Worm (Caenorhabditis elegans) whole organism, midembryonic: ENCODE measurements around the gene Y56A3A.22.

Experiments used
- T22C8.4 ChIP-seq: fragments of 200-800 bp; sonication (Bioruptor generic); IDR thresholded peaks from 2 replicates; pipeline ENCODE4 v1.3.6; 2022; ENCODE audit warnings: missing genetic modification characterization, missing compliant biosample characterization
- cog-1 ChIP-seq: sonication (generic microtip); optimal IDR thresholded peaks from 2 replicates; lab custom pipeline; 2016; ENCODE audit warnings: missing genetic modification characterization, missing compliant biosample characterization
- flt-1 ChIP-seq: fragments of 200-800 bp; sonication (Bioruptor generic); IDR thresholded peaks from 2 replicates; pipeline ENCODE4 v1.3.6; 2022; ENCODE audit warnings: missing genetic modification characterization, missing compliant biosample characterization
- ref-1 ChIP-seq: fragments of 200-800 bp; sonication (Bioruptor generic); conservative IDR thresholded peaks from 2 replicates; pipeline ENCODE4 v1.3.6; 2022; ENCODE audit warnings: missing genetic modification reagents, missing genetic modification characterization, missing compliant biosample characterization
- ztf-23 ChIP-seq: fragments of 200-800 bp; sonication (Bioruptor generic); IDR thresholded peaks from 2 replicates; pipeline ENCODE4 v1.3.6; 2022; ENCODE audit warnings: missing genetic modification reagents, missing genetic modification characterization, missing compliant biosample characterization

DNA sequence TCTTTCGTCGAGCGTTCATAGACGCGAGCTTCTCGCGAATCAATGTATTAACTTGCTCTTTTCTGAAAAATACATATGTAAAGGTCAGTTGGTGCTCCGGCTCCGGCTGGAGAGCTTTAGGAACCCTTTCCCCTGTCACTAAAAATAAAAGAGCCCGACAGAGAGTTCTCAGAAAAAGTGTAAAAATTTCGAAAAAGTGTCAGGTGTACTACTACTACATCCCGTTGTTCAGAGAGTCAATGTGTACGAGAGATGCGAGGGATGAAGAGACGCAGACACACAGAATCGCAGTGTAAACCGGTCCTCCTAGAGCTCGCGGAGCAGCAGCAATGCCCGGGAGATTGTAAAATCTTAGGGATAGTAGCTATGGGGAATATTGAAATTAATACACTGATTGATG is 21.2 kb downstream of the Y56A3A.22 start:
- TF ChIP-seq T22C8.4 (GFP tag; lab: Robert Waterston, UW) (no peak), flt-1 (GFP tag; lab: Robert Waterston, UW) (no peak), cog-1 (peak; percentile 50), ref-1 (GFP tag; lab: Robert Waterston, UW) (no peak), ztf-23 (GFP tag; lab: Robert Waterston, UW) (no peak)
